ENCODE assay signal across 4 worm cellular contexts in the genomic region with DNA sequence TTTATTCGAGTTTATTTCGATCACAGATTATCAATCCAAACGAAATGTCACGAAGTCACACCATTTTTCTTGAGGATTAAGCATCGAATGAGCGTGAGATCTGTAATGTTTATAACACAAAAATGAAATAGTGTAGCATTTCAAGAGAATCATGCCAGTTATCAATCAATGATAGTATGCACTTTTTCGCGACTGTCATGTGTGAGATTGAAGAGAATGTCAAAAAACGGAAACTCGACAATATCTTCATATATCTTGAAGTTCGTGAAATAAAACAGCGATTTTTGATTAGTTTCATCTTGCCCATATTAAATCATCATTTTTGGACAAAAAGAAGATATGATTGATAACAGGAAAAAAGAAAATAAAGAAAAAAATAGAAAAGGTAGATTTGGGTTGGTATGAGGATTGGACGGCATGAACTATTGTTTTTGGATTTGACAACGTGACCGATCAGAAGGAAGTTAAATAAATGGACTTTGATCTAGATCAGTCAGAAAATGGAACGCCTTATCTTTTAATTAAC.
A peak's percentile ranks its signal among the peaks of the same experiment; 100 is the strongest.
TF ChIP-seq lines count a peak whose summit lies in the region.

No protein-coding gene starts in this region.

TF ChIP-seq in whole organism, L1 larva, 84 proteins besides CTCF, POLR2A, EP300 and RAD21 (continues in another document):
- TF ChIP-seq lsy-2 (tag; optimal IDR thresholded peaks at IDR 0.05; lab: Kevin White, UChicago) = no peak
- no peak for TF ChIP-seq ceh-90 (tag; optimal IDR thresholded peaks at IDR 0.05; lab: Kevin White, UChicago)
- no peak for TF ChIP-seq sox-4 (tag; optimal IDR thresholded peaks at IDR 0.05; lab: Kevin White, UChicago)
- no peak for TF ChIP-seq elt-2 (tag; optimal IDR thresholded peaks at IDR 0.05; lab: Kevin White, UChicago)
- no peak for TF ChIP-seq xbp-1 (tag; optimal IDR thresholded peaks at IDR 0.05; lab: Kevin White, UChicago)
- no peak for TF ChIP-seq nhr-28 (tag; optimal IDR thresholded peaks at IDR 0.05; lab: Kevin White, UChicago)
- no peak for TF ChIP-seq ceh-88 (GFP tag; IDR thresholded peaks at IDR 0.05; lab: Robert Waterston, UW)
- TF ChIP-seq lin-14 (GFP tag; optimal IDR thresholded peaks at IDR 0.05; lab: Kevin White, UChicago) = no peak
- TF ChIP-seq nhr-76 (tag; optimal IDR thresholded peaks at IDR 0.05; lab: Kevin White, UChicago) = no peak
- no peak for TF ChIP-seq tlp-1 (tag; optimal IDR thresholded peaks at IDR 0.05; lab: Kevin White, UChicago)
- peak in 4 of 6 experiments; percentile 22 to 62 (median 44) for TF ChIP-seq elt-3 (tag; optimal IDR thresholded peaks at IDR 0.05; lab: Kevin White, UChicago)
- TF ChIP-seq pqm-1 (tag; optimal IDR thresholded peaks at IDR 0.05; lab: Kevin White, UChicago) = no peak
- no peak for TF ChIP-seq fos-1 (tag; optimal IDR thresholded peaks at IDR 0.05; lab: Kevin White, UChicago)
- TF ChIP-seq tbx-2 (tag; optimal IDR thresholded peaks at IDR 0.05; lab: Kevin White, UChicago) = peak; percentile 5
- TF ChIP-seq blmp-1 (tag; optimal IDR thresholded peaks at IDR 0.05; lab: Kevin White, UChicago) = peak; percentile 73
- no peak for TF ChIP-seq egl-27 (tag; optimal IDR thresholded peaks at IDR 0.05; lab: Kevin White, UChicago)
- no peak for TF ChIP-seq F16B12.6 (tag; optimal IDR thresholded peaks at IDR 0.05; lab: Kevin White, UChicago)
- TF ChIP-seq aly-2 (tag; optimal IDR thresholded peaks at IDR 0.05; lab: Kevin White, UChicago) = no peak
- TF ChIP-seq jun-1 (tag; optimal IDR thresholded peaks at IDR 0.05; lab: Kevin White, UChicago) = no peak
- no peak for TF ChIP-seq alr-1 (tag; optimal IDR thresholded peaks at IDR 0.05; lab: Kevin White, UChicago; ENCODE audit: borderline replicate concordance)
- TF ChIP-seq nhr-77 (tag; optimal IDR thresholded peaks at IDR 0.05; lab: Kevin White, UChicago) = no peak
- TF ChIP-seq sptf-1 (tag; optimal IDR thresholded peaks at IDR 0.05; lab: Kevin White, UChicago) = no peak

TF ChIP-seq in whole organism, L2 larva, 48 proteins besides CTCF, POLR2A, EP300 and RAD21:
- TF ChIP-seq nhr-12 (tag; optimal IDR thresholded peaks at IDR 0.05; lab: Kevin White, UChicago) = no peak
- TF ChIP-seq ztf-11 (tag; optimal IDR thresholded peaks at IDR 0.05; lab: Kevin White, UChicago) = no peak
- no peak for TF ChIP-seq blmp-1 (tag; optimal IDR thresholded peaks at IDR 0.05; lab: Kevin White, UChicago; ENCODE audit: insufficient read depth)
- no peak for TF ChIP-seq ama-1 (optimal IDR thresholded peaks at IDR 0.05; lab: Kevin White, UChicago)
- TF ChIP-seq mab-5 (tag; optimal IDR thresholded peaks at IDR 0.05; lab: Kevin White, UChicago) = no peak
- no peak for TF ChIP-seq mdl-1 (tag; optimal IDR thresholded peaks at IDR 0.05; lab: Kevin White, UChicago)
- peak; percentile 69 for TF ChIP-seq nhr-21 (tag; optimal IDR thresholded peaks at IDR 0.05; lab: Kevin White, UChicago)
- TF ChIP-seq nhr-237 (tag; optimal IDR thresholded peaks at IDR 0.05; lab: Kevin White, UChicago) = no peak
- no peak for TF ChIP-seq snpc-4 (tag; optimal IDR thresholded peaks at IDR 0.05; lab: Kevin White, UChicago)
- TF ChIP-seq skn-1 (tag; optimal IDR thresholded peaks at IDR 0.05; lab: Kevin White, UChicago) = no peak
- TF ChIP-seq nhr-10 (tag; optimal IDR thresholded peaks at IDR 0.05; lab: Kevin White, UChicago) = no peak
- peak; percentile 35 for TF ChIP-seq sma-9 (GFP tag; optimal IDR thresholded peaks at IDR 0.05; lab: Kevin White, UChicago)
- no peak for TF ChIP-seq sma-9 (tag; optimal IDR thresholded peaks at IDR 0.05; lab: Kevin White, UChicago)
- no peak for TF ChIP-seq F13H6.1 (tag; optimal IDR thresholded peaks at IDR 0.05; lab: Kevin White, UChicago)
- TF ChIP-seq sma-3 (GFP tag; optimal IDR thresholded peaks at IDR 0.05; lab: Kevin White, UChicago) = peak; percentile 10
- TF ChIP-seq fos-1 (tag; optimal IDR thresholded peaks at IDR 0.05; lab: Kevin White, UChicago) = peak; percentile 44
- TF ChIP-seq ceh-82 (tag; optimal IDR thresholded peaks at IDR 0.05; lab: Kevin White, UChicago) = no peak
- TF ChIP-seq nhr-129 (tag; optimal IDR thresholded peaks at IDR 0.05; lab: Kevin White, UChicago) = no peak
- TF ChIP-seq ztf-1 (GFP tag; conservative IDR thresholded peaks at IDR 0.05; lab: Robert Waterston, UW) = no peak
- no peak for TF ChIP-seq lin-39 (tag; optimal IDR thresholded peaks at IDR 0.05; lab: Kevin White, UChicago)
- TF ChIP-seq egl-27 (tag; optimal IDR thresholded peaks at IDR 0.05; lab: Kevin White, UChicago) = no peak
- TF ChIP-seq elt-3 (tag; optimal IDR thresholded peaks at IDR 0.05; lab: Kevin White, UChicago) = no peak

TF ChIP-seq in whole organism, L3 larva, 47 proteins besides CTCF, POLR2A, EP300 and RAD21:
- TF ChIP-seq ceh-9 (tag; optimal IDR thresholded peaks at IDR 0.05; lab: Kevin White, UChicago) = no peak
- TF ChIP-seq R02D3.7 (tag; optimal IDR thresholded peaks at IDR 0.05; lab: Kevin White, UChicago) = no peak
- peak; percentile 44 for TF ChIP-seq nhr-23 (tag; optimal IDR thresholded peaks at IDR 0.05; lab: Kevin White, UChicago)
- no peak for TF ChIP-seq jun-1 (tag; optimal IDR thresholded peaks at IDR 0.05; lab: Kevin White, UChicago)
- peak; percentile 42 for TF ChIP-seq nhr-43 (tag; optimal IDR thresholded peaks at IDR 0.05; lab: Kevin White, UChicago; ENCODE audit: poor library complexity, severe bottlenecking)
- no peak for TF ChIP-seq aly-2 (tag; optimal IDR thresholded peaks at IDR 0.05; lab: Kevin White, UChicago)
- TF ChIP-seq nhr-25 (tag; optimal IDR thresholded peaks at IDR 0.05; lab: Kevin White, UChicago) = peak; percentile 2
- no peak for TF ChIP-seq ceh-16 (tag; optimal IDR thresholded peaks at IDR 0.05; lab: Kevin White, UChicago)

TF ChIP-seq in whole organism, L4 larva, 104 proteins besides CTCF, POLR2A, EP300 and RAD21:
- TF ChIP-seq nhr-41 (GFP tag; IDR thresholded peaks at IDR 0.05; lab: Robert Waterston, UW) (no peak), nhr-28 (tag; optimal IDR thresholded peaks at IDR 0.05; lab: Kevin White, UChicago) (peak; percentile 54), unc-130 (GFP tag; optimal IDR thresholded peaks at IDR 0.05; lab: Kevin White, UChicago) (no peak), dmd-6 (GFP tag; IDR thresholded peaks at IDR 0.05; lab: Robert Waterston, UW) (0 out of 2 replicates have a peak, but pooled peaks have one; percentile 12), hlh-30 (tag; optimal IDR thresholded peaks at IDR 0.05; lab: Kevin White, UChicago; ENCODE audit: insufficient read depth) (peak; percentile 57), mep-1 (tag; optimal IDR thresholded peaks at IDR 0.05; lab: Kevin White, UChicago) (peak; percentile 7), mdl-1 (tag; optimal IDR thresholded peaks at IDR 0.05; lab: Kevin White, UChicago) (peak in 1 of 2 experiments; percentile 27)
